Worm (Caenorhabditis elegans) whole organism, dauer: ENCODE results near the gene F53F4.4.

ENCODE experiments used
- unc-62 ChIP-seq: sonication (generic microtip); optimal IDR thresholded peaks from 2 replicates; lab custom pipeline; 2017; ENCODE audit warnings: missing biosample characterization, missing genetic modification reagents, missing genetic modification characterization

F53F4.4 gene

DNA sequence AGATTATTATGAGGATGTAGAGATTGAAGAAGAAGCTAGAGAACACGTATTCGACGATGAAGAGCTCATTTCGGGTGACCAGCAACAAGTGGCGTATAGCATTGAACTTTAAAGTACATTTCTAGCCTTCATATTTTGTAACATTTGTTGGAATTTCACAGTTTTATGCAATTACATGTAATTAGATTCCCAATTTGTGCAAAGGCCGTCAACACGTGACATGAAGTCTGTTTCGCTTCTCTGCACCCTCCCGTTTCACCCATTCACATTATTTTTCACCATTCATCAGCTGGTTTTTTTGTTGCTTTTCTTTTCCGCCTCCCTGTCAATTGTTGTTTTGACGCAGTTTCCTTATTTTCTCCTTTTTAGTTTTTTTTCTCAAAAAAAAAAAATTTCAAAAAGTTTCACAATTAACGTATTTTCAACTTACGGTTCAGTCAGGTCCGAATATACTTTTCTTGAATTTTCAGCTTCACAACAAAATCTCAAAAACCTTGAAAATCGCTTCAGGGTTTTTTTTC lies 34.0 kb downstream of the F53F4.4 start, which contains the start of gene sde-2:
Gene sde-2, plus strand, starts transcription at position 471 of the 521 bp plus-strand sequence.
- no peak for TF ChIP-seq unc-62 (GFP tag; lab: Kevin White, UChicago)

DNA sequence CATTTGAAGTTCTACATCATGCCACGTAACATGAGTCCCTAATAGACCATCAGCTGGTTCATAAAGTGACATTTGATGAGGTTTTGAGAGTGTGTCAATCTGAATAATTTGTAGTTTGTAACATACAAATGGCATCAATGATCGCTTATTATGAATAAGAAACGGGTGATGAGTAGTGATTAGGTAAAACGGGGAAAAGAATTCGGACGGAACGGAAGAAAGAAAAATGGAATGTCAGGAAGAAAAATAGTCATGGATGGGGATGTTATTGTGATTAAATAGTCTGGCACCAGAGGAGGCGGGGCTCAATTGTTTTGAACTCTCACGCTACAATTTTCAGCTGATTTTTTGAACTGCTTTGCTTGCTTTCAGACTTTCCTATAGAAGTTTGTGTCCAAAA lies 41.0 kb downstream of the F53F4.4 start, which contains the start of gene H37A05.2:
Gene H37A05.2, minus strand, starts transcription at position 101 of the 400 bp plus-strand sequence.
- TF ChIP-seq unc-62 (GFP tag; lab: Kevin White, UChicago), result no peak

DNA sequence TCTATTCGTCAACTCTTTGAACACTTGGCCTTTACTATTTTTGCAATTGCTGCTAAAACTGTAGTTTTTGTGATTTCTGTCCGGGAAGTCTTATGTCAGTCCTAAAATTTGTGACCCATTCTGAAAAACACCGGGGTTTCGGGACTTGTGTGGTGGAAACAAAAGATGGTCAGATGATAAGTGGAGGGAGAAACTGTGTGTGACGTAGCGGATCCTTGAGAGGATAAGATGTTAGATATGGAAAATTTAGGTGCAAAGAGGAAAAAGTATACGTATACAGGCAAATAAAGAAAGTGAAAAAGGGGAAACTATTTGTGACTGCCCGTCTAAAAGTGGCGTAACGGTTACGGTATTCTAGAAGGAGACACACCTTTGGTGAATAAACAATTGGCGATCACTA lies 43.2 kb downstream of the F53F4.4 start:
- TF ChIP-seq unc-62 (GFP tag; lab: Kevin White, UChicago), result no peak

DNA sequence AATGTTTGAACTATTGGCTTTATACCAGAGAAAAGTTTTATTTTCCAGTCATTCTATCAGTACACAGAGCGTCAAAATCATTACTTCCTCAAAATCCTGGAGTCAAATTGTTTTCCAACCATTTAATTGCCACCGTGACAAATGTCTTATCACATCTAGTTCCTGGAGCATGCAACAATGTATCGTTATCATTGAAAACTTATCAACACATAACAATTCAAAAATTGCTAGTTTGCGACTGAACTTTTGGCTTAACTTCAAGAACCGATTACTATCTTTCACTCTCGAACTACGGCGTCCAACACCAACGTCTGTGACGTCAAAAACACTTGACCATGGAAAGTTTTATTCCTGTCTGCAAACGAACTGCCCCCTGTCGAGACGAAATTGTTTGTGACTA lies 44.9 kb downstream of the F53F4.4 start:
- no peak for TF ChIP-seq unc-62 (GFP tag; lab: Kevin White, UChicago)

DNA sequence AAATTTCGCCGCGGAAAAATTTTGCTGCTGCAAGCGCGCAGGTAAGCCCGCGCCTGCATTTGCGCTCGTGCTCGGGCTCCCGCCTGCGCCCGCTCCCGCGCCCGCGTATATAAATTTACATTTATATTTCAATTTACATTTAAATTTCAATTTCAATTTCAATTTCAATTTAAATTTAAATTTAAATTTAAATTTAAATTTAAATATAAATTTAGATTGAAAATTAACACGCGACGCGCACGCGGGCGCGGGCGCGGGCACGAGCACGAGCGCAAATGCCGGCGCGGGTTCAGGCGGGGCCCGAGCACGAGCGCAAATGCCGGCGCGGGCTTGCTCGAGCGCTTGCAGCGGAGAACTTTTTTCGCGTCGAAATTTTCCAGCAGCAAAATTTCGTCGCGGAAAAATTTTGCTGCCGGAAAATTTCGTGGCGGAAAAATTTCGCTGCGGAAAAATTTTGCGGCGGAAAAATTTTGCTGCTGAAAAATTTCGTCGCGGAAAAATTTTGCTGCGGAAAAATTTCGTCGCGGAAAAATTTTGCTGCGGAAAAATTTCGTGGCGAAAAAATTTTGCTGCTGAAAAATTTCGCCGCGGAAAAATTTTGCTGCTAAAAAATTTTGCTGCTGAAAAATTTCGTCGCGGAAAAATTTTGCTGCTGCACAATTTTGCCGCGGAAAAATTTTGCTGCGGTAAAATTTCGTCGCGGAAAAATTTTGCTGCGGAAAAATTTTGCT lies 52.8 kb downstream of the F53F4.4 start:
- no peak for TF ChIP-seq unc-62 (GFP tag; lab: Kevin White, UChicago)

DNA sequence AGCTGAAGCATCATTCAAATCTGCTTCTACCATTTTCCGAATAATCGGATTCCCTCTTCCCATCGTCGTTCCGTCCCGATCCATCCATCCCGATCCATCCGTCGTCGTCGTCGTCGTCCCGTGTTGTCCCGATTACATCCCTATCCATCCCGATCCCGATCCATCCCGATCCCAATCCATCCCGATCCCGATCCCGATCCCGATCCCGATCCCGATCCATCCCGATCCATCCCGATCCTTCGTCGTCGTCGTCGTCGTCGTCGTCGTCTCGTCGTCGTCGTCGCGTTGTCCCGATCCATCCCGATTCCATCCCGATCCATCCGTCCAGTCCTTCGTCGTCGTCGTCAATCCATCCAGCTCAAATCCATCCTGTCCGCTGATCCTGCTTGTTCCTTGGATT lies 54.0 kb downstream of the F53F4.4 start:
- no peak for TF ChIP-seq unc-62 (GFP tag; lab: Kevin White, UChicago)

DNA sequence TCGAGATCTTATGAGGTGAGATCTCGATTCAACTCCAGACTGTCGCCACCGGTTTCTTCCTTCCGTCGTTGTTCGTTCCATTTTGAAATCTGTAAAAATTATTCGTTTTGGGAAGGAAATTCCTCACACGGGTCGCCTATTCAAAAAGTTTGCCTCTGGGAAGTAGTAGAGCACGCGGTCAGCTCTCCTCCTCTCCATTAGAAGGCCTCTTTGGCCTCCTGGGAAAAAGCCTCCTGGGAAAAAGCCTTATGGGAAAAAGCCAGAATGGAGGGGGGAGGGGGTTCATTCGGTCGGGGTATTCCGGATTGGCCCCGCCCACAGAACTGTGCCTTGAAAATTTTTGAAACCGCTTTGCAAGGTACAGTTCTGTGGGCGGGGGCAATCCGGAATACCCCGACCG lies 54.4 kb downstream of the F53F4.4 start:
- TF ChIP-seq unc-62 (GFP tag; lab: Kevin White, UChicago), result no peak
